Worm (Caenorhabditis elegans): Measurements from ENCODE around the gene pezo-1.

ce11 chrIV:9322489-9322888 is 43.8 kb downstream of the pezo-1 start:
- TF ChIP-seq sea-1 (GFP tag; conservative IDR thresholded peaks at IDR 0.05): no peak
- no peak for TF ChIP-seq ama-1 (optimal IDR thresholded peaks at IDR 0.05)
- TF ChIP-seq hnd-1 (tag; optimal IDR thresholded peaks at IDR 0.05): no peak
- TF ChIP-seq tbx-37 (GFP tag; conservative IDR thresholded peaks at IDR 0.05): no peak
- no peak for TF ChIP-seq aly-1 (tag; optimal IDR thresholded peaks at IDR 0.05)
- TF ChIP-seq pes-1 (GFP tag; IDR thresholded peaks at IDR 0.05): no peak
- no peak for TF ChIP-seq tbx-11 (GFP tag; IDR thresholded peaks at IDR 0.05)
- no peak for TF ChIP-seq scrt-1 (GFP tag; IDR thresholded peaks at IDR 0.05)
- TF ChIP-seq B0310.2 (tag; optimal IDR thresholded peaks at IDR 0.05): no peak
- TF ChIP-seq ceh-36 (tag; optimal IDR thresholded peaks at IDR 0.05): no peak
- no peak for TF ChIP-seq hmg-4 (GFP tag; optimal IDR thresholded peaks at IDR 0.05)
- no peak for TF ChIP-seq hmbx-1 (tag; optimal IDR thresholded peaks at IDR 0.05)
- TF ChIP-seq ets-7 (tag; optimal IDR thresholded peaks at IDR 0.05): no peak
- no peak for TF ChIP-seq F13C5.2 (tag; optimal IDR thresholded peaks at IDR 0.05)
